Worm (Caenorhabditis elegans): ENCODE measurements around the gene R08E3.3.
A peak's percentile ranks its signal among the peaks of the same experiment; 100 is the strongest.

Gene R08E3.3

ce11 chrX:4870683-4871082, 52.3 kb downstream of the R08E3.3 start:
- peak; percentile 50; the same call in 1 of the 2 replicates for TF ChIP-seq zfh-2 (GFP tag; conservative IDR thresholded peaks at IDR 0.05)
- no peak for TF ChIP-seq T26A5.8 (tag; optimal IDR thresholded peaks at IDR 0.05)
- TF ChIP-seq mes-4 (tag; optimal IDR thresholded peaks at IDR 0.05): no peak

All from whole organism, young adult.